Worm (Caenorhabditis elegans): ENCODE measurements around the gene R12C12.10.

- TF ChIP-seq unc-62 (GFP tag; optimal IDR thresholded peaks at IDR 0.05) (no peak), B0261.1 (tag; optimal IDR thresholded peaks at IDR 0.05) (no peak), Y53F4B.3 (GFP tag; IDR thresholded peaks at IDR 0.05) (no peak), xnd-1 (tag; optimal IDR thresholded peaks at IDR 0.05) (no peak), madf-3 (GFP tag; IDR thresholded peaks at IDR 0.05) (no peak), attf-6 (GFP tag; IDR thresholded peaks at IDR 0.05) (no peak)
Observed at ce11 chrII:6024879-6025278, 18.2 kb downstream of the R12C12.10 start, which contains the start of gene R12C12.9.
